Fruit fly (Drosophila melanogaster) Kc167 (cell line): ENCODE measurements around the gene CG31365.

Experiments
- Myc ChIP-seq: fragments of >200 bp; optimal IDR thresholded peaks from 2 replicates; lab custom pipeline; 2017; ENCODE audit warnings: missing external identifiers
- Sin3A ChIP-seq: fragments of >200 bp; optimal IDR thresholded peaks from 2 replicates; lab custom pipeline; 2018; ENCODE audit warnings: missing external identifiers
- h ChIP-seq: fragments of >200 bp; optimal IDR thresholded peaks from 3 replicates; lab custom pipeline; 2018; ENCODE audit warnings: missing external identifiers
- insv ChIP-seq: fragments of >200 bp; optimal IDR thresholded peaks from 3 replicates; lab custom pipeline; 2018; ENCODE audit warnings: missing external identifiers
- psq ChIP-seq: fragments of >200 bp; optimal IDR thresholded peaks from 2 replicates; lab custom pipeline; 2017; ENCODE audit warnings: missing external identifiers
- ttk ChIP-seq: sonication (Bioruptor generic); optimal IDR thresholded peaks from 2 replicates; lab custom pipeline; 2017; ENCODE audit warnings: missing external identifiers

- TF ChIP-seq insv (lab: Kevin White, UChicago) (no peak), Sin3A (lab: Kevin White, UChicago) (no peak), psq (lab: Kevin White, UChicago) (no peak), Myc (lab: Kevin White, UChicago) (no peak), h (lab: Kevin White, UChicago) (no peak), ttk (lab: Kevin White, UChicago) (no peak)
Measured at dm6 chr3R:23099233-23099632, 27.0 kb downstream of the CG31365 start, which contains the start of gene CG6738.
